Worm (Caenorhabditis elegans) whole organism, late embryonic: ENCODE measurements around the gene F59B2.3.

Experiments used
- Y22D7AL.16 ChIP-seq: sonication (generic microtip); optimal IDR thresholded peaks from 2 replicates; lab custom pipeline; 2016; ENCODE audit warnings: missing genetic modification characterization, missing compliant biosample characterization
- ceh-6 ChIP-seq: fragments of 200-800 bp; sonication (Bioruptor generic); optimal IDR thresholded peaks from 2 replicates; lab custom pipeline; 2018; ENCODE audit warnings: mild to moderate bottlenecking, missing genetic modification characterization, missing compliant biosample characterization
- hlh-6 ChIP-seq: sonication (generic microtip); optimal IDR thresholded peaks from 2 replicates; lab custom pipeline; 2016; ENCODE audit warnings: missing genotype, missing genetic modification characterization, missing compliant biosample characterization
- madf-2 ChIP-seq: sonication (generic microtip); optimal IDR thresholded peaks from 2 replicates; lab custom pipeline; 2017; ENCODE audit warnings: missing genetic modification characterization, missing compliant biosample characterization
- nhr-11 ChIP-seq: fragments of 150-350 bp; optimal IDR thresholded peaks from 2 replicates; lab custom pipeline; 2014; ENCODE audit warnings: missing biosample characterization, missing genetic modification characterization
- tbx-2 ChIP-seq: sonication (generic microtip); optimal IDR thresholded peaks from 2 replicates; lab custom pipeline; 2016; ENCODE audit warnings: missing genetic modification characterization, missing compliant biosample characterization

DNA sequence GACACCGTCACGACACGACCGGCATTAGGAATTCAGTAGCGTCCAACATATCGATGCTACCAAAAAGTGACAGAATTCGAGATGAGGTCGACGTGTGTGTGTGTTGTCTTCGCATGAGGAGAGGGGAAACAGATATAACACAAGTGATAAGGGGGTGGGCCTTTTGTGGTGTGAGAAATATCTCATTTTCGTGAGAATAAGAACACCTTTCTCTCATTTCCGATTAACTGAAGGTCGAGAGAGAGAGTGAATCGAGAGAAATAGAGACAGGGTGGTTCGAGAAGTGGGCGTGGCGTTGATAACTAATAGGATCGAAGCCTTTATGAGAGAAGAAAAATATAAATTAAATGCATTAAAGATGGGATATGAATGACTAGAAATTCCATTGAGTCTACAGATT is 16.4 kb downstream of the F59B2.3 start:
- no peak for TF ChIP-seq Y22D7AL.16 (tag; lab: Kevin White, UChicago)
- no peak for TF ChIP-seq tbx-2 (tag; lab: Kevin White, UChicago)
- no peak for TF ChIP-seq nhr-11
- no peak for TF ChIP-seq madf-2
- TF ChIP-seq hlh-6 (tag; lab: Kevin White, UChicago), result no peak
- TF ChIP-seq ceh-6, result no peak
